Worm (Caenorhabditis elegans) whole organism, young adult: Measurements from ENCODE around the gene Y57G11B.8.

Source experiments
- hlh-26 ChIP-seq: fragments of 200-800 bp; sonication (Bioruptor generic); conservative IDR thresholded peaks from 2 replicates; pipeline ENCODE4 v1.3.6; 2022; ENCODE audit warnings: missing genetic modification reagents, missing genetic modification characterization, missing compliant biosample characterization
- madf-3 ChIP-seq: fragments of 200-800 bp; sonication (Bioruptor generic); IDR thresholded peaks from 2 replicates; pipeline ENCODE4 v1.3.6; 2022; ENCODE audit warnings: missing genetic modification reagents, missing genetic modification characterization, missing compliant biosample characterization

DNA sequence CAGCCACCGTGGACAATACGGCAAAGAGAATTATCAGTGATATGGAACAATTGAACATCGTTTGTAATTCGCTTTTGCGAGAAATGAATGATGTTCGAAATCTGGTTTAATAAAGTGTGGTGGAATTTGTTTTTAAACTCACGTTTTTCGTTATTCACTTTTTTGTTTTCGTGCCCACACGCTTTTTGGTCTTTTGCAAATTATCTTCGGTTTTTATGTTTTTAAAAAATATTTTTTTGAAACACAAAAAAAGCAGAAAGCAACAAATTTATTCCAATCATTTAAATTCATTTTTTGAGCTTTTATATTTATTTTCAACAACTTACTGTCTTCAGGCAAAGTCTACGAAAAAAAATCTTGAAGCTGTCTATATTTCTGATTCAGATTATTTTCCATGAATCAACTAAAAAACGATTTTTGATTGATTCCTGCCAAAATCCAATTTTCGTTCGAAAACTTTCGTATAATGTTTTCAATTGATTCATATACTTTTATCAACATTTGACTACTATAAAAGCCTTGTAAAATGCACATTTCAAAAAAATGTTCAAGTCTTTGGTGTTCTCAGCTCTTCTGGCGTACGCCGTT lies 4.1 kb downstream of the Y57G11B.8 start, which contains the start of the genes Y57G11B.3 and Y57G11B.5:
- TF ChIP-seq hlh-26 (no peak), madf-3 (GFP tag; lab: Robert Waterston, UW) (no peak)
